Fruit fly (Drosophila melanogaster): ENCODE measurements around the gene CG5892.

DNA sequence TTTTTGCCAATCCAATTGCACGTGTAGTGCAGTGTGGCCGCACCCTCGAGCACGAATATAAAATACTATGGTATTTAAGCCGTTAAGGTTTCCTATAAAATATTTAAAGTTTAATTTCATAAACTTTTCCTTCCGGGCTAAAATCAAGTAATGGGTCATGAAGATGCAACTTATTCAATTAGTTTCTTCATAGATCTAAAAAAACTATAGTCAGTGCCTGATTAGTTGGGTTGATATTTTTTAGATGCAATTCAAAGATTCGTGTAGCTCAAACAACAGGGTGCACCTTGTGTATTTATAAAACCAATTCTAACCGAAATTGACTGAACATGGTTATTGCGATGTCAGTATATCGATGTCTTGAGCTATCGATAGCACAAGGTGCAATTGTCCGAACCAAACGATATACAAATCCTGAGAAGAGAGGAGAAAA, 23.7 kb upstream of the CG5892 start, which contains the start of the genes Smyd5 and Oga:
- TF ChIP-seq EcR (GFP tag; optimal IDR thresholded peaks at IDR 0.05) (no peak), usp (GFP tag; optimal IDR thresholded peaks at IDR 0.05) (no peak), psq (optimal IDR thresholded peaks at IDR 0.05) (no peak), Dll (optimal IDR thresholded peaks at IDR 0.05) (no peak), CG8478 (optimal IDR thresholded peaks at IDR 0.05) (no peak)

Measured in whole organism.